Worm (Caenorhabditis elegans) whole organism, L4 larva: Measurements from ENCODE around the gene Y54G2A.52.
"Not testable (repeated sequence)": the region's sequence is repeated elsewhere in the genome, so short reads cannot be mapped to it uniquely, and the experiment has no call there.

ENCODE experiments used
- aly-2 ChIP-seq: sonication (generic microtip); optimal IDR thresholded peaks from 2 replicates; lab custom pipeline; 2018; ENCODE audit warnings: missing biosample characterization, missing genetic modification characterization
- lir-3 ChIP-seq: sonication (generic microtip); optimal IDR thresholded peaks from 2 replicates; lab custom pipeline; 2016; ENCODE audit warnings: mild to moderate bottlenecking, missing genetic modification characterization, missing compliant biosample characterization
- nhr-11 ChIP-seq: fragments of 150-350 bp; optimal IDR thresholded peaks from 2 replicates; lab custom pipeline; 2014; ENCODE audit warnings: missing biosample characterization, missing genetic modification characterization
- pqm-1 ChIP-seq: sonication (generic microtip); optimal IDR thresholded peaks from 2 replicates; lab custom pipeline; 2017; ENCODE audit warnings: missing biosample characterization, missing genetic modification characterization
- snpc-4 ChIP-seq: fragments of 150-350 bp; optimal IDR thresholded peaks from 2 replicates; lab custom pipeline; 2014; ENCODE audit warnings: missing biosample characterization, missing genetic modification characterization

DNA sequence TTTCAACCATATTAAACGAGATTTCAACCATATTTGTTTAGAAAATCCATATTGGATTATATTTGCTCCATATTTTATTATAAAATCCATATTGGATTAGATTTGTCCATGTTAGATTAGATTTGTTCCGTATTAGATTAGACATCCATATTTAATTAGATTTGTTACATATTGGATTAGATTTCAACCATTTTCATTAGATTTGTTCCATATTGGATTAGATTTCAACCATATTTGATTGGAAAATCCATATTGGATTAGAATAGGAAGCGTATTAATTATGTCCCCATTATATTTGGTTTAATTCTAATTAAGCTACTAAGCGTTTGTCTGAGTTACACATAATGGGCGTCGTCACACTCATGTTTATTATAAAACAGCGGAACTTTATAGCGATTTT, 3.1 kb upstream of the Y54G2A.52 start, which contains the start of gene Y54G2A.44:
- TF ChIP-seq aly-2, snpc-4, lir-3, pqm-1, nhr-11 (tag; lab: Kevin White, UChicago): not testable (repeated sequence)
